Worm (Caenorhabditis elegans) whole organism, L2 larva: ENCODE results near the gene sftb-2.

Source experiments
- C34F6.9 ChIP-seq: fragments of 150-350 bp; optimal IDR thresholded peaks from 2 replicates; lab custom pipeline; 2014; ENCODE audit warnings: missing biosample characterization, missing genetic modification characterization
- ZK546.5 ChIP-seq: sonication (generic microtip); optimal IDR thresholded peaks from 2 replicates; lab custom pipeline; 2017; ENCODE audit warnings: missing biosample characterization, missing genetic modification characterization
- aly-2 ChIP-seq: fragments of 150-350 bp; optimal IDR thresholded peaks from 2 replicates; lab custom pipeline; 2014; ENCODE audit warnings: missing biosample characterization, missing genetic modification characterization
- ama-1 ChIP-seq: fragments of 150-350 bp; optimal IDR thresholded peaks from 2 replicates; lab custom pipeline; 2018; ENCODE audit warnings: inconsistent platforms
- ceh-16 ChIP-seq: fragments of 150-350 bp; optimal IDR thresholded peaks from 2 replicates; lab custom pipeline; 2014; ENCODE audit warnings: missing biosample characterization, missing genetic modification characterization
- ceh-82 ChIP-seq: fragments of 150-350 bp; optimal IDR thresholded peaks from 2 replicates; lab custom pipeline; 2014; ENCODE audit warnings: missing biosample characterization, missing genetic modification characterization
- dmd-4 ChIP-seq: sonication (generic microtip); optimal IDR thresholded peaks from 2 replicates; lab custom pipeline; 2017; ENCODE audit warnings: missing biosample characterization, missing genetic modification characterization
- egl-27 ChIP-seq: sonication (generic microtip); optimal IDR thresholded peaks from 3 replicates; lab custom pipeline; 2017; ENCODE audit warnings: missing biosample characterization, missing genetic modification reagents, missing genetic modification characterization
- elt-3 ChIP-seq: sonication (generic microtip); optimal IDR thresholded peaks from 2 replicates; lab custom pipeline; 2017; ENCODE audit warnings: missing biosample characterization, missing genetic modification characterization
- gmeb-1 ChIP-seq: fragments of 150-350 bp; optimal IDR thresholded peaks from 2 replicates; lab custom pipeline; 2014; ENCODE audit warnings: missing biosample characterization, missing genetic modification characterization
- lin-11 ChIP-seq: fragments of 150-350 bp; sonication (generic microtip); optimal IDR thresholded peaks from 2 replicates; lab custom pipeline; 2014; ENCODE audit warnings: missing biosample characterization, missing genetic modification characterization, inconsistent platforms, mixed read lengths
- lin-13 ChIP-seq: fragments of 150-350 bp; optimal IDR thresholded peaks from 2 replicates; lab custom pipeline; 2014; ENCODE audit warnings: missing biosample characterization, missing genetic modification reagents, missing genetic modification characterization
- lin-39 ChIP-seq: fragments of 150-350 bp; optimal IDR thresholded peaks from 2 replicates; lab custom pipeline; 2014; ENCODE audit warnings: missing biosample characterization, missing genetic modification reagents, missing genetic modification characterization
- lsy-2 ChIP-seq, 2 experiments: fragments of 150-350 bp in 1 of 2; sonication (generic microtip) in 1 of 2; optimal IDR thresholded peaks; 2 replicates each; lab custom pipeline; 2014 to 2017; ENCODE audit warnings: missing biosample characterization in 2 of 2, missing genetic modification characterization in 2 of 2
- mab-5 ChIP-seq: fragments of 150-350 bp; optimal IDR thresholded peaks from 2 replicates; lab custom pipeline; 2014; ENCODE audit warnings: missing biosample characterization, missing genetic modification characterization
- mbf-1 ChIP-seq: sonication (generic microtip); optimal IDR thresholded peaks from 2 replicates; lab custom pipeline; 2017; ENCODE audit warnings: missing biosample characterization, missing genetic modification characterization
- mdl-1 ChIP-seq, 2 experiments: fragments of 150-350 bp in 1 of 2; sonication (generic microtip) in 1 of 2; optimal IDR thresholded peaks; 2 replicates each; lab custom pipeline; 2017; ENCODE audit warnings: missing biosample characterization in 2 of 2, missing genetic modification characterization in 2 of 2
- nhr-12 ChIP-seq: fragments of 150-350 bp; optimal IDR thresholded peaks from 2 replicates; lab custom pipeline; 2014; ENCODE audit warnings: missing biosample characterization, missing genetic modification characterization
- nhr-23 ChIP-seq: fragments of 150-350 bp; optimal IDR thresholded peaks from 2 replicates; lab custom pipeline; 2014; ENCODE audit warnings: missing biosample characterization, missing genetic modification reagents, missing genetic modification characterization
- nhr-237 ChIP-seq: fragments of 150-350 bp; optimal IDR thresholded peaks from 2 replicates; lab custom pipeline; 2014; ENCODE audit warnings: missing biosample characterization, missing genetic modification characterization
- nhr-77 ChIP-seq: fragments of 150-350 bp; optimal IDR thresholded peaks from 2 replicates; lab custom pipeline; 2014; ENCODE audit warnings: missing biosample characterization, missing genetic modification characterization
- peb-1 ChIP-seq: fragments of 150-350 bp; optimal IDR thresholded peaks from 2 replicates; lab custom pipeline; 2014; ENCODE audit warnings: missing biosample characterization, missing genetic modification characterization
- sem-4 ChIP-seq: fragments of 150-350 bp; optimal IDR thresholded peaks from 2 replicates; lab custom pipeline; 2014; ENCODE audit warnings: missing biosample characterization, missing genetic modification reagents, missing genetic modification characterization
- skn-1 ChIP-seq: sonication (generic microtip); optimal IDR thresholded peaks from 2 replicates; lab custom pipeline; 2017; ENCODE audit warnings: missing biosample characterization, missing genetic modification characterization
- sma-3 ChIP-seq: sonication (generic microtip); optimal IDR thresholded peaks from 2 replicates; lab custom pipeline; 2016; ENCODE audit warnings: missing genetic modification reagents, missing genetic modification characterization, missing compliant biosample characterization
- snpc-4 ChIP-seq: fragments of 150-350 bp; optimal IDR thresholded peaks from 2 replicates; lab custom pipeline; 2014; ENCODE audit warnings: missing biosample characterization, missing genetic modification characterization
- unc-55 ChIP-seq: fragments of 150-350 bp; sonication (generic microtip); optimal IDR thresholded peaks from 3 replicates; lab custom pipeline; 2014; ENCODE audit warnings: missing biosample characterization, missing genetic modification reagents, missing genetic modification characterization
- unc-62 ChIP-seq: fragments of 150-350 bp; optimal IDR thresholded peaks from 2 replicates; lab custom pipeline; 2014; ENCODE audit warnings: missing biosample characterization, missing genetic modification reagents, missing genetic modification characterization
- ztf-1 ChIP-seq: fragments of 200-800 bp; sonication (Bioruptor generic); conservative IDR thresholded peaks from 2 replicates; pipeline ENCODE4 v1.3.6; 2022; ENCODE audit warnings: missing genetic modification characterization, missing compliant biosample characterization
- ztf-11 ChIP-seq: sonication (generic microtip); optimal IDR thresholded peaks from 2 replicates; lab custom pipeline; 2017; ENCODE audit warnings: missing biosample characterization, missing genetic modification characterization

The sftb-2 gene

ce11 chrV:156044-156869 is 28.2 kb downstream of the sftb-2 start, which contains the start of gene ttb-1 (continued):
- TF ChIP-seq skn-1 (tag; lab: Kevin White, UChicago) (no peak), lin-11 (tag; lab: Kevin White, UChicago) (no peak)

- TF ChIP-seq mab-5 (tag; lab: Kevin White, UChicago) (no peak), elt-3 (tag; lab: Kevin White, UChicago) (no peak), unc-55 (GFP tag; lab: Kevin White, UChicago) (no peak), mdl-1 (tag; optimal IDR thresholded peaks at IDR 0.05; lab: Kevin White, UChicago) (no peak), ceh-82 (tag; lab: Kevin White, UChicago) (no peak)
Observed at ce11 chrV:166687-167086, 38.6 kb downstream of the sftb-2 start, which contains the start of gene Y108G3AL.2. TSS of gene Y108G3AL.2 (plus strand) at chrV:166987.

ce11 chrV:172110-172509 is 44.1 kb downstream of the sftb-2 start, which contains the start of gene cfap-36:
TSS of gene cfap-36 (minus strand) at chrV:172210.
- TF ChIP-seq ceh-82 (tag; lab: Kevin White, UChicago) (no peak), lsy-2 (tag; optimal IDR thresholded peaks at IDR 0.05; lab: Kevin White, UChicago) (no peak), ceh-16 (tag; lab: Kevin White, UChicago) (no peak), mdl-1 (tag; optimal IDR thresholded peaks at IDR 0.05; lab: Kevin White, UChicago) (no peak), nhr-23 (tag; lab: Kevin White, UChicago) (no peak), sem-4 (tag; lab: Kevin White, UChicago) (no peak), dmd-4 (tag; lab: Kevin White, UChicago) (no peak), unc-55 (GFP tag; lab: Kevin White, UChicago) (no peak), peb-1 (no peak), gmeb-1 (tag; lab: Kevin White, UChicago) (no peak), nhr-237 (tag; lab: Kevin White, UChicago) (no peak), lin-13 (no peak)
- TF ChIP-seq, all 48 proteins: peak for 0

ce11 chrV:173437-173836 is 45.4 kb downstream of the sftb-2 start:
- TF ChIP-seq egl-27 (tag; lab: Kevin White, UChicago), result no peak
- no peak for TF ChIP-seq lin-39
- no peak for TF ChIP-seq nhr-77
- TF ChIP-seq unc-62 (GFP tag; lab: Kevin White, UChicago), result no peak
- no peak for TF ChIP-seq ZK546.5
- TF ChIP-seq ama-1 (lab: Kevin White, UChicago), result no peak
- no peak for TF ChIP-seq ztf-1 (GFP tag; lab: Robert Waterston, UW)
- TF ChIP-seq mdl-1 (tag; optimal IDR thresholded peaks at IDR 0.05; lab: Kevin White, UChicago), result no peak
- TF ChIP-seq snpc-4 (tag; lab: Kevin White, UChicago), result no peak
- no peak for TF ChIP-seq ceh-16 (tag; lab: Kevin White, UChicago)
- TF ChIP-seq sma-3 (GFP tag; lab: Kevin White, UChicago), result no peak
- no peak for TF ChIP-seq C34F6.9 (tag; lab: Kevin White, UChicago)
- no peak for TF ChIP-seq mbf-1 (tag; lab: Kevin White, UChicago)
- TF ChIP-seq gmeb-1 (tag; lab: Kevin White, UChicago), result no peak
- TF ChIP-seq aly-2, result no peak
- TF ChIP-seq skn-1 (tag; lab: Kevin White, UChicago), result no peak
- no peak for TF ChIP-seq dmd-4 (tag; lab: Kevin White, UChicago)

ce11 chrV:174520-174919 is 46.5 kb downstream of the sftb-2 start:
- TF ChIP-seq lin-13 (no peak), elt-3 (tag; lab: Kevin White, UChicago) (no peak), C34F6.9 (tag; lab: Kevin White, UChicago) (no peak), ZK546.5 (no peak), mdl-1 (tag; optimal IDR thresholded peaks at IDR 0.05; lab: Kevin White, UChicago) (no peak), mab-5 (tag; lab: Kevin White, UChicago) (no peak), nhr-77 (no peak), egl-27 (tag; lab: Kevin White, UChicago) (no peak), nhr-12 (tag; lab: Kevin White, UChicago) (no peak), ztf-11 (tag; lab: Kevin White, UChicago) (no peak)
- TF ChIP-seq, all 48 proteins: peak for 0
